Fruit fly (Drosophila melanogaster): Measurements from ENCODE around the gene Mettl14.

Mettl14 gene

DNA sequence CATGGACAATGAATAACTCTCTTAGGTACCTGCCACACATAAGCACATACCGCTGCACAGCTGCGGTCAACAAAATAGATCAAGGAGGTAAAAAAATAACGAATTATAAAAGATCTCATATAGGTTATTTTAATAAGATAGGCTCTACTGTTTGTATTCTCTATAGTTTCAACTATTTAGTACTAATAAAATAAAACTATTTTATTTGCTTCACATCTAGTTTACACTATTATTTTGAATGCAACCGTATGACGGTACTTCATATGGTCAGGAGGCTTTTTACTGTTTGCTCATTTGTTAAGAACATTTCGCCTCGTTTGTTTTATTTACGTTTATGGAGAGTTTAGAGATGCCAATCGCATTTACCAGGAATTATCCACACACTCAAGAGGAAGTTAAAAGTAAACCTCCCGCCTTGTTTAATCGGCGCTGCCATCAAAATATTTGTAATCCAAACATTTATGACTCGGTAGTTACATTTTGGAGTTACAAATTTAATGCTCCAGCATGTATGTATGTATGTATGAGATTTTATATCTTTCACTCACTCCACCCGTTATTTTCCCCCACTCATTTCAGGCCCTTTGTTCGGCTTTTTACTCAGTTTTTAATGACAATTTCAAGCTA is 33.2 kb upstream of the Mettl14 start (continued):
- TF ChIP-seq CG10462 (GFP tag; optimal IDR thresholded peaks at IDR 0.05) = peak; percentile 42
- peak; percentile 56 for TF ChIP-seq H2.0 (GFP tag; IDR thresholded peaks at IDR 0.05)
- TF ChIP-seq chif (GFP tag; optimal IDR thresholded peaks at IDR 0.05) = peak; percentile 46 to 68
- TF ChIP-seq CG6254 (GFP tag; optimal IDR thresholded peaks at IDR 0.05) = peak; percentile 68
- TF ChIP-seq NfI (GFP tag; optimal IDR thresholded peaks at IDR 0.05) = peak; percentile 38
- TF ChIP-seq CG12391 (tag; optimal IDR thresholded peaks at IDR 0.05) = peak; percentile 82
- peak; percentile 78 for TF ChIP-seq gcm (GFP tag; optimal IDR thresholded peaks at IDR 0.05)
- no peak for TF ChIP-seq shn (GFP tag; optimal IDR thresholded peaks at IDR 0.05)
- peak; percentile 86 for TF ChIP-seq CG9727 (GFP tag; optimal IDR thresholded peaks at IDR 0.05)
- peak; percentile 54 for TF ChIP-seq CG10959 (GFP tag; IDR thresholded peaks at IDR 0.05)
- TF ChIP-seq toy (GFP tag; IDR thresholded peaks at IDR 0.05) = no peak
- peak; percentile 15; the same call in 1 of the 2 replicates for TF ChIP-seq CG14441 (GFP tag; IDR thresholded peaks at IDR 0.05)
- TF ChIP-seq Med (GFP tag) = peak; percentile 40
- no peak for TF ChIP-seq TFAM (GFP tag; optimal IDR thresholded peaks at IDR 0.05)
- no peak for TF ChIP-seq amos (GFP tag; IDR thresholded peaks at IDR 0.05; ENCODE audit: partially characterized antibody)
- peak; percentile 51 for TF ChIP-seq az2 (GFP tag; optimal IDR thresholded peaks at IDR 0.05)
- peak; percentile 36; the same call in 1 of the 2 replicates for TF ChIP-seq CG14014 (GFP tag; IDR thresholded peaks at IDR 0.05)
- peak; percentile 26; the same call in 1 of the 2 replicates for TF ChIP-seq esg (GFP tag; conservative IDR thresholded peaks at IDR 0.05)
- TF ChIP-seq sisA (GFP tag; IDR thresholded peaks at IDR 0.05) = peak; percentile 55; the same call in 1 of the 2 replicates
- peak; percentile 53 for TF ChIP-seq tin (GFP tag; optimal IDR thresholded peaks at IDR 0.05)
- TF ChIP-seq sr (GFP tag; IDR thresholded peaks at IDR 0.05) = no peak
- no peak for TF ChIP-seq kni (GFP tag; optimal IDR thresholded peaks at IDR 0.05)
- TF ChIP-seq CG13894 (tag; optimal IDR thresholded peaks at IDR 0.05) = no peak
- TF ChIP-seq D (optimal IDR thresholded peaks at IDR 0.05) = no peak
- peak; percentile 61 for TF ChIP-seq D (GFP tag; optimal IDR thresholded peaks at IDR 0.05)
- peak; percentile 58 for TF ChIP-seq CG15601 (tag; optimal IDR thresholded peaks at IDR 0.05)
- TF ChIP-seq gem (tag; optimal IDR thresholded peaks at IDR 0.05) = peak; percentile 86
- no peak for TF ChIP-seq pfk (GFP tag; optimal IDR thresholded peaks at IDR 0.05)
- peak; percentile 67 for TF ChIP-seq lab (GFP tag; optimal IDR thresholded peaks at IDR 0.05)
- peak; percentile 59 for TF ChIP-seq ac (GFP tag; optimal IDR thresholded peaks at IDR 0.05)
- TF ChIP-seq HHEX (GFP tag; optimal IDR thresholded peaks at IDR 0.05) = peak; percentile 34
- peak; percentile 55 for TF ChIP-seq CG1602 (GFP tag; optimal IDR thresholded peaks at IDR 0.05)
- TF ChIP-seq CG8924 (tag; optimal IDR thresholded peaks at IDR 0.05) = peak; percentile 90
- peak; percentile 60 for TF ChIP-seq slbo (GFP tag; IDR thresholded peaks at IDR 0.05)
- TF ChIP-seq phol (tag; optimal IDR thresholded peaks at IDR 0.05) = peak; percentile 78
- TF ChIP-seq CG3726 (GFP tag; IDR thresholded peaks at IDR 0.05) = peak; percentile 43; the same call in 1 of the 3 replicates
- peak; percentile 46 for TF ChIP-seq CG8359 (GFP tag; optimal IDR thresholded peaks at IDR 0.05; ENCODE audit: borderline replicate concordance)
- no peak for TF ChIP-seq CG7987 (GFP tag; optimal IDR thresholded peaks at IDR 0.05)
- TF ChIP-seq CG4424 (GFP tag; optimal IDR thresholded peaks at IDR 0.05) = peak; percentile 70
- peak; percentile 61; the same call in 1 of the 2 replicates for TF ChIP-seq stc (GFP tag; IDR thresholded peaks at IDR 0.05)
- no peak for TF ChIP-seq corto (GFP tag; optimal IDR thresholded peaks at IDR 0.05)
- peak; percentile 13 for TF ChIP-seq en (GFP tag; optimal IDR thresholded peaks at IDR 0.05)
- TF ChIP-seq CG2712 (tag; optimal IDR thresholded peaks at IDR 0.05) = peak; percentile 89
- peak in 1 of 2 experiments; percentile 85 for TF ChIP-seq bsh (GFP tag; optimal IDR thresholded peaks at IDR 0.05)
- peak; percentile 62; the same call in 1 of the 2 replicates for TF ChIP-seq HLH3B (GFP tag; IDR thresholded peaks at IDR 0.05)
- TF ChIP-seq CG18476 (GFP tag; optimal IDR thresholded peaks at IDR 0.05) = peak; percentile 31
- peak; percentile 34; the same call in 1 of the 3 replicates for TF ChIP-seq ken (GFP tag; IDR thresholded peaks at IDR 0.05)
- no peak for TF ChIP-seq vnd (GFP tag; IDR thresholded peaks at IDR 0.05; ENCODE audit: partially characterized antibody)
- no peak for TF ChIP-seq CG17186 (GFP tag; optimal IDR thresholded peaks at IDR 0.05)
